Worm (Caenorhabditis elegans): ENCODE measurements around the gene bcc-1.

DNA sequence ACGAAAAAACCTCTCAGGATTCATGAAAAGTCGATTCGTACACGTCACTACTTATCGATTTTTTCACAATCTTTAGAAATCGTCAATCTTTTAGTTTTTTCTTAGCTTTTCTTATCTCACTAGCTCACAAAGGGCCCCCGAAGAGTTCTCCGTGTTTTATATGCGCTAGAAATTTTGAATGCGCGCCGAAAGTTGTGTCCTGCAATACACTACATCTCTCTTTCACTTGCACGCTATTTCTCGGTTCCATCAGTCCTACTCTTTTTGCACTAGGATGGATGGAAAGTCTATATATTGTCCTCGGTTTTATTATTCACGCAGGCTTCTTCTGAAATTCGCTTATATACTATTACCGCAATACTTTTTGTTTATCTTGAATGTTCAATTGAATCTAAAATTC lies 33.3 kb upstream of the bcc-1 start:
- TF ChIP-seq him-1 (tag; optimal IDR thresholded peaks at IDR 0.05): no peak
- no peak for TF ChIP-seq W03F9.2 (tag; optimal IDR thresholded peaks at IDR 0.05)
- TF ChIP-seq dao-5 (tag; optimal IDR thresholded peaks at IDR 0.05): no peak
